Worm (Caenorhabditis elegans): ENCODE measurements around the gene T27C5.10.

ce11 chrV:17466751-17467150, 36.8 kb upstream of the T27C5.10 start, which contains the start of gene srw-72:
- no peak for TF ChIP-seq nhr-237 (tag; optimal IDR thresholded peaks at IDR 0.05)
- TF ChIP-seq lim-7 (GFP tag; IDR thresholded peaks at IDR 0.05) = no peak
- no peak for TF ChIP-seq ceh-82 (tag; optimal IDR thresholded peaks at IDR 0.05)

All from whole organism, L4 larva.